Worm (Caenorhabditis elegans) whole organism, L4/young adult: ENCODE measurements around the gene hsp-75.

Source experiments
- W03F9.2 ChIP-seq: fragments of 150-350 bp; optimal IDR thresholded peaks from 2 replicates; lab custom pipeline; 2014; ENCODE audit warnings: missing biosample characterization, missing genetic modification characterization
- him-1 ChIP-seq: sonication (generic microtip); optimal IDR thresholded peaks from 2 replicates; lab custom pipeline; 2016; ENCODE audit warnings: missing genotype, missing genetic modification reagents, missing genetic modification characterization, missing compliant biosample characterization

- TF ChIP-seq him-1 (tag; lab: Kevin White, UChicago) = no peak
- TF ChIP-seq W03F9.2 (tag; lab: Kevin White, UChicago) = no peak
These were observed 36.1 kb upstream of the hsp-75 start for ce11 chrIII:7262592-7262991.
